Worm (Caenorhabditis elegans): ENCODE data around the gene klp-17.

Gene klp-17

DNA sequence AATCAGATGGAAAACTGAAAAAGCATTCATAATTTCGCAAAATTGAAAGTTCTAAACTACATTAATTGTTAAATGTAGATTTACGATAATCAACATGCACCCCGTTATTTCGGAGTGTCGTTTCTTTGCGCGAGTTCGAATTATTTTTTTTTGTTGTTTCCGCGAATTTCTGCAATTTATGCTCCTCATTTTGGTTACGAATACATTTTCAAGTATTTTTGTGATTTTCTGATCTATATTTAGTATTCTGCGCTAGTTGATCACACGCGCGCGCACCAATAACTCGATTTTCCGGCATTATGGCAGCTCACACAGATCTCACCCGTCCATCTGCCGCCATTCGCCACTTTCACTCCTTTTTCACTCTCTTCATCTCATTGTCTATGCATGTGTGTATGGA is 27.2 kb downstream of the klp-17 start, which contains the start of gene VW02B12L.2 (continued):
- no peak for TF ChIP-seq grh-1 (GFP tag; IDR thresholded peaks at IDR 0.05)
- TF ChIP-seq egl-13 (tag; optimal IDR thresholded peaks at IDR 0.05), result no peak
- TF ChIP-seq lin-15B (tag; optimal IDR thresholded peaks at IDR 0.05), result peak; percentile 45
- TF ChIP-seq unc-86 (tag; optimal IDR thresholded peaks at IDR 0.05), result no peak
- no peak for TF ChIP-seq pag-3 (tag; optimal IDR thresholded peaks at IDR 0.05; ENCODE audit: borderline replicate concordance, insufficient read depth)
- TF ChIP-seq rnt-1 (tag; optimal IDR thresholded peaks at IDR 0.05), result peak; percentile 38
- peak; percentile 74 for TF ChIP-seq vab-15 (tag; optimal IDR thresholded peaks at IDR 0.05)
- TF ChIP-seq fkh-8 (tag; optimal IDR thresholded peaks at IDR 0.05), result peak; percentile 4
- TF ChIP-seq elt-3 (tag; optimal IDR thresholded peaks at IDR 0.05), result no peak
- TF ChIP-seq hpl-2 (GFP tag; optimal IDR thresholded peaks at IDR 0.05), result no peak
- no peak for TF ChIP-seq tlp-1 (tag; optimal IDR thresholded peaks at IDR 0.05)
- TF ChIP-seq pax-3 (tag; optimal IDR thresholded peaks at IDR 0.05), result no peak
- TF ChIP-seq nhr-12 (tag; optimal IDR thresholded peaks at IDR 0.05), result no peak
- TF ChIP-seq dpl-1 (GFP tag; optimal IDR thresholded peaks at IDR 0.05), result peak; percentile 80 to 90 (median 89)
- no peak for TF ChIP-seq nhr-85 (tag)
- peak; percentile 18 for TF ChIP-seq dsc-1 (tag; optimal IDR thresholded peaks at IDR 0.05)
- TF ChIP-seq unc-98 (GFP tag; IDR thresholded peaks at IDR 0.05), result no peak
- no peak for TF ChIP-seq sup-37 (GFP tag; optimal IDR thresholded peaks at IDR 0.05)
- no peak for TF ChIP-seq sox-4 (tag; optimal IDR thresholded peaks at IDR 0.05)
- no peak for TF ChIP-seq mdl-1 (tag; optimal IDR thresholded peaks at IDR 0.05)
- TF ChIP-seq ceh-63 (GFP tag; optimal IDR thresholded peaks at IDR 0.05), result no peak
- TF ChIP-seq lin-35 (GFP tag; optimal IDR thresholded peaks at IDR 0.05), result peak; percentile 89 to 96
- no peak for TF ChIP-seq unc-30 (tag; optimal IDR thresholded peaks at IDR 0.05)
- TF ChIP-seq pqm-1 (tag; optimal IDR thresholded peaks at IDR 0.05), result no peak
- no peak for TF ChIP-seq hlh-4 (tag; optimal IDR thresholded peaks at IDR 0.05)
- TF ChIP-seq ets-5 (GFP tag; IDR thresholded peaks at IDR 0.05), result no peak
- TF ChIP-seq nhr-90 (tag; optimal IDR thresholded peaks at IDR 0.05; ENCODE audit: poor library complexity), result peak; percentile 34
- no peak for TF ChIP-seq mab-9 (GFP tag; IDR thresholded peaks at IDR 0.05)
- no peak for TF ChIP-seq fos-1 (tag; optimal IDR thresholded peaks at IDR 0.05)
- TF ChIP-seq sptf-1 (tag; optimal IDR thresholded peaks at IDR 0.05), result no peak

DNA sequence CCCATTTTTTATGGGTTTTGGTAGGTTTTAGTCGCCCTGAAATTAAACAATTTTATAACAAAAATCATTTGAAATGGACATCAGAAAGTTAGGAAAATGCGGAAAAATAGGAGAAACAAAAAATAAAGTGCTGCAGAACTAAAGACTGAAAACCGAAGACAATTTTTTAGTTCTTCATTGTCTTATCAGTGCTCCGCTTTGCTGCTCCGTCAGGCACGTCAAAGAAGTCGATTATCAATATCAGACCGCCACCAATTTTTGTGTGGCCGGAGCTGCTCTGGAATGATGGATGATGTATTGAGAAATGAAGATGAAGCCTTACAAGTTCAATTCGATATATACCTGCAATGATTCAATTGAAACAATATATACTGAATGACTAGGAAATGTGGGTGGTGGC is 29.0 kb downstream of the klp-17 start, which contains the start of gene vha-6:
Gene vha-6 (minus strand): TSS at position 36 of the 400 bp plus-strand sequence.
- TF ChIP-seq lin-35 (GFP tag; optimal IDR thresholded peaks at IDR 0.05), result peak in 1 of 2 experiments; percentile 12
- TF ChIP-seq efl-1 (optimal IDR thresholded peaks at IDR 0.05), result no peak
- TF ChIP-seq efl-1 (GFP tag; optimal IDR thresholded peaks at IDR 0.05 in 1 of 2), result no peak

DNA sequence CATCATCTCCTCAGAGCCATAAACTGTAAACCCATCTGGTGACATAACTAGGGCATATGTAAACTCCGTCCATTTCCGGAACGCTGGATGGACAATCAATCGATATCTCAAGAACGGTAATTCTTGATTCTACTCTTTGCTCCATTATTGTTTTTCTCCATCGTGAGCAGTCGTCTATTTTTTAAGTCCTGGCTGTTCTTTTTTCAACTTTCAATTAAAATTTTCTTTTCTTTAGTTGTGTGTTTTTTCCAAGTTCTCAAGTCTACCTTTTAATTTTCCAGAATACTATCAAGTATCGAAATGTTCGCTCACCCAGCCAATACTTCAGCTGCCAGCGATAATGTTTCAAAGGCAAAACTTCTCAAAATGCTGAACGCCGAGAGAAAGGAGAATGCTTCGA is 33.5 kb downstream of the klp-17 start, which contains the start of gene C05D12.5:
Gene C05D12.5 (plus strand): TSS at position 301 of the 400 bp plus-strand sequence.
- TF ChIP-seq ceh-90 (tag; optimal IDR thresholded peaks at IDR 0.05) (no peak), grh-1 (GFP tag; IDR thresholded peaks at IDR 0.05) (no peak), C04F5.9 (tag; optimal IDR thresholded peaks at IDR 0.05) (no peak), ets-5 (GFP tag; IDR thresholded peaks at IDR 0.05) (no peak), hlh-4 (tag; optimal IDR thresholded peaks at IDR 0.05) (no peak), isw-1 (GFP tag; IDR thresholded peaks at IDR 0.05) (no peak), tbx-2 (tag; optimal IDR thresholded peaks at IDR 0.05) (no peak), ztf-4 (tag; optimal IDR thresholded peaks at IDR 0.05) (no peak), ceh-88 (GFP tag; IDR thresholded peaks at IDR 0.05) (no peak), mef-2 (tag; optimal IDR thresholded peaks at IDR 0.05) (no peak), ama-1 (optimal IDR thresholded peaks at IDR 0.05) (no peak), nhr-47 (tag; optimal IDR thresholded peaks at IDR 0.05) (no peak), unc-98 (GFP tag; IDR thresholded peaks at IDR 0.05) (no peak), xbp-1 (tag; optimal IDR thresholded peaks at IDR 0.05) (no peak), blmp-1 (tag; optimal IDR thresholded peaks at IDR 0.05) (no peak), elt-3 (tag; optimal IDR thresholded peaks at IDR 0.05) (no peak), C34B4.2 (tag; optimal IDR thresholded peaks at IDR 0.05) (no peak), alr-1 (tag; optimal IDR thresholded peaks at IDR 0.05; ENCODE audit: borderline replicate concordance) (no peak)

All from whole organism, L1 larva.